Fruit fly (Drosophila melanogaster): Measurements from ENCODE around the gene CG9044.
A peak's percentile ranks its signal among the peaks of the same experiment; 100 is the strongest.

The CG9044 gene

DNA sequence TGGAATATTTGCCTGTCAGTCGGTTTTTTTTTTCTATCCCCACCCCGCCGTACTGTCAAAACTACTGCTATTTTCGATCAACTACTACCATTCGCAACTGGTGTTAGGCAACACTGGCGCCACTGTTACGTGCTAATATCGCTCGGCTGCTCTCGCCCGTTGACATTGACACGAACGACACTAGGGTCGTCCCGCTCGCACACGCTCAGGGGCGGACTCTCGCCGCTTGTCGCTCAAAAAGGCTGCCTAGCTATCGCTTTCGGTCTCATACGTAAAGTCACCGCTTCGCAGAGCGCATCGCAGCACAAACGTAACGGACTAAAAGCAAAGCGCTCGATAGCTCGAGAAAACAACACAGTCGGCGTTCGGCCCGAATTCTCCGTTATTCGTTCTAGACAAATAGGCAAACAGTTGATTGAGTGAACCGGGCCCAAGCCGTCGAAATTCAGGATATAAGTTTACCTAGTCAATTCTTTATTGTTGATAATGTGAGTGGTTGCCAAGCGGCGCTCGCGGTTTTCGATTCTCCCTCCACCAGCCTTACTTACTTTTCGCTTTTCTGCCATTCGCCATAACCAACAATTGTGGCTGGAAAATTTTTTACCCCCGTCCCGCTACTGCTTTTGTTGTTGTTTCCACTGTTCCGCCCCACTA, 33.2 kb downstream of the CG9044 start (continued):
- no peak for TF ChIP-seq dsf (GFP tag; optimal IDR thresholded peaks at IDR 0.05; ENCODE audit: borderline replicate concordance)

dm6 chr2L:5983236-5983635, 34.0 kb downstream of the CG9044 start:
- TF ChIP-seq dl (GFP tag; optimal IDR thresholded peaks at IDR 0.05; ENCODE audit: insufficient read depth in 1 of 2, partially characterized antibody in 2 of 2) = peak; percentile 56 to 59
- no peak for TF ChIP-seq sv (GFP tag; optimal IDR thresholded peaks at IDR 0.05)
- no peak for TF ChIP-seq Hr83 (GFP tag; optimal IDR thresholded peaks at IDR 0.05; ENCODE audit: poor library complexity, severe bottlenecking)
- no peak for TF ChIP-seq CG9705 (GFP tag; optimal IDR thresholded peaks at IDR 0.05)
- no peak for TF ChIP-seq sage (GFP tag; optimal IDR thresholded peaks at IDR 0.05)
- peak; percentile 20 for TF ChIP-seq Dif (GFP tag; optimal IDR thresholded peaks at IDR 0.05; ENCODE audit: partially characterized antibody)
- peak; percentile 27 for TF ChIP-seq Jra (GFP tag; optimal IDR thresholded peaks at IDR 0.05)

DNA sequence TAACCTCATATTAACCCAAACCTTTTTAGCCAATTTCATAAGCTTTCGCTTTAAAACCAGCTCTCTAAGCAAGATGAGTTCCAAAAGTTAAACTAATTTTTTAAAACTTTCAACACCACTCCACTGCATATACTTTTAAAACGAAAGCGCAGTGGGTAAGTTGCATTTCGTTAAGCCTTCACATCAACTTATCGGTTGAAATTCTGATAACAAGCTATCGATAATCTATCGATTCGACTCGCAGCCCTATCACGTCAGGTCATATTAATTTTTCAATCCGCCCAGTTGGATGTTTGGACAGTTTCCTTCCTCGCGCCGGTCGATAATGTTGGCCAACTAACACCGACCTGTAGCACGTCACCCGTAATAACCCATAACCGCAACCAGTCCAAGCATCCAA, 36.8 kb downstream of the CG9044 start, which contains the start of gene ifc:
Gene ifc, plus strand, starts transcription at position 255 of the 400 bp plus-strand sequence.
- TF ChIP-seq sage (GFP tag; optimal IDR thresholded peaks at IDR 0.05) (no peak), Rel (GFP tag; optimal IDR thresholded peaks at IDR 0.05) (no peak), Rel (tag; optimal IDR thresholded peaks at IDR 0.05) (peak; percentile 46), brk (GFP tag; optimal IDR thresholded peaks at IDR 0.05) (no peak), dl (GFP tag; optimal IDR thresholded peaks at IDR 0.05; ENCODE audit: insufficient read depth in 1 of 2, partially characterized antibody in 2 of 2) (no peak), Vsx2 (GFP tag; optimal IDR thresholded peaks at IDR 0.05; ENCODE audit: partially characterized antibody) (no peak), dsf (GFP tag; optimal IDR thresholded peaks at IDR 0.05; ENCODE audit: borderline replicate concordance) (no peak), CG9705 (GFP tag; optimal IDR thresholded peaks at IDR 0.05) (peak; percentile 10), Hr83 (GFP tag; optimal IDR thresholded peaks at IDR 0.05; ENCODE audit: poor library complexity, severe bottlenecking) (peak; percentile 87), Hr78 (GFP tag; optimal IDR thresholded peaks at IDR 0.05) (peak; percentile 66), br (GFP tag; optimal IDR thresholded peaks at IDR 0.05) (peak; percentile 53), OdsH (GFP tag; optimal IDR thresholded peaks at IDR 0.05) (peak; percentile 51), psq (GFP tag; optimal IDR thresholded peaks at IDR 0.05) (peak; percentile 30), Dif (GFP tag; optimal IDR thresholded peaks at IDR 0.05; ENCODE audit: partially characterized antibody) (peak; percentile 61), dmrt93B (GFP tag; optimal IDR thresholded peaks at IDR 0.05) (no peak), lola (GFP tag; optimal IDR thresholded peaks at IDR 0.05) (no peak), CrebA (GFP tag; optimal IDR thresholded peaks at IDR 0.05; ENCODE audit: borderline replicate concordance) (no peak), foxo (GFP tag; optimal IDR thresholded peaks at IDR 0.05) (peak in 1 of 2 experiments; percentile 52), jim (GFP tag; optimal IDR thresholded peaks at IDR 0.05) (no peak), Jra (GFP tag; optimal IDR thresholded peaks at IDR 0.05) (no peak), HLH106 (tag; optimal IDR thresholded peaks at IDR 0.05) (peak; percentile 60), Hnf4 (GFP tag; optimal IDR thresholded peaks at IDR 0.05) (no peak), tai (GFP tag; optimal IDR thresholded peaks at IDR 0.05) (no peak), woc (GFP tag; optimal IDR thresholded peaks at IDR 0.05) (peak; percentile 39), ey (GFP tag; optimal IDR thresholded peaks at IDR 0.05) (peak; percentile 30), fru (GFP tag; optimal IDR thresholded peaks at IDR 0.05) (peak; percentile 47), Myc (optimal IDR thresholded peaks at IDR 0.05) (no peak), Sp1 (GFP tag; optimal IDR thresholded peaks at IDR 0.05) (peak; percentile 8), sv (GFP tag; optimal IDR thresholded peaks at IDR 0.05) (peak; percentile 42), pan (optimal IDR thresholded peaks at IDR 0.05) (no peak), usp (GFP tag; optimal IDR thresholded peaks at IDR 0.05) (no peak), Mio (GFP tag; optimal IDR thresholded peaks at IDR 0.05) (no peak), GATAd (GFP tag; optimal IDR thresholded peaks at IDR 0.05) (no peak), Abd-B (GFP tag; optimal IDR thresholded peaks at IDR 0.05) (no peak), N (GFP tag; optimal IDR thresholded peaks at IDR 0.05) (peak; percentile 98), h (GFP tag; optimal IDR thresholded peaks at IDR 0.05) (peak; percentile 64), rgr (GFP tag; optimal IDR thresholded peaks at IDR 0.05) (peak; percentile 54), Dfd (GFP tag; optimal IDR thresholded peaks at IDR 0.05) (no peak), CG32264 (GFP tag; optimal IDR thresholded peaks at IDR 0.05) (no peak)

Data from whole organism, wandering third instar larva.